Worm (Caenorhabditis elegans): Measurements from ENCODE around the gene dph-3.
"Not testable (repeated sequence)": the region's sequence is repeated elsewhere in the genome, so short reads cannot be mapped to it uniquely, and the experiment has no call there.

Gene dph-3

DNA sequence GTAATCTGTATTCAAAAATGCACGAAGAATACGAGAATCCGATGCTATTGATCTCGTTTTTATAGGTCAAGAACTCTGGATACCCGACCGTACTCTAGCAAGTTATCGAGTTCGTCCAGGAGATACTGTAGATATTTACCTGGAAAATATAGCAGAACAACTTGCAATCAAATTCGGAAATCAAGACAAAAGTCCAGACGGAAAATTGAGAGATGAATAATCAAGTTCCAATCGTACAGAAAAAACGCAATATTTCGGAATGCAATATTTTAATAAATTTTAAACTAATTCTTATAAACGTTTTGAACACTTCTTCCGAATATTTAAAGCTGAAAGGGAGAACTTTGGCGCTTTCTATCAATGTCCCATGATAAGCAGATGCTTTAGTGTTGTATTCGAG is 32.1 kb downstream of the dph-3 start:
- TF ChIP-seq tab-1 (GFP tag; IDR thresholded peaks at IDR 0.05) = no peak
- TF ChIP-seq T22C8.4 (GFP tag; IDR thresholded peaks at IDR 0.05) = no peak
- TF ChIP-seq med-1 (GFP tag; optimal IDR thresholded peaks at IDR 0.05; ENCODE audit: insufficient read depth) = no peak
- no peak for TF ChIP-seq flt-1 (GFP tag; IDR thresholded peaks at IDR 0.05)
- TF ChIP-seq klf-2 (GFP tag; conservative IDR thresholded peaks at IDR 0.05) = no peak
- TF ChIP-seq cog-1 (tag; optimal IDR thresholded peaks at IDR 0.05) = no peak

- TF ChIP-seq ztf-23 (GFP tag; IDR thresholded peaks at IDR 0.05); klf-2 (GFP tag; conservative IDR thresholded peaks at IDR 0.05); T22C8.4 (GFP tag; IDR thresholded peaks at IDR 0.05): not testable (repeated sequence)
Observed at ce11 chrIV:9740851-9741549, 34.1 kb downstream of the dph-3 start, which contains the start of gene gln-6. Gene gln-6, minus strand, starts transcription at chrIV:9740901.

DNA sequence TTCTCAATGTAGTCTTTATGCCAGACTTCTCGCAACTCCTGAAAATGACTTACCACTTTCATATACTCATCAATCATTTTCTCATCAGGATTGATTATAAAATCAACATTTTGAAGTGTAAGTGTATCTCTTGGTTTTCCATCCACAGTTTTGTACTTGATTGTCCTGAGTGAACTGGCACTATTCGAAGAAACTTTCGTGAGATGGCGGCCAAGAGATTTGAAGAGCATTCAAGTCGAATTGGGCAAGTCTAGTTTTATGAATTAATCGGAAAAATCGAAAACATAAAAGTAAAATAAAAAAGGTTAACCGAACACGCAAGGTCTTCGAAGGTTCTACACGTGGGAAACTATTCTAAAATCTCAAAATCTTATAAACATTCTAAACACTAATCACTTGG is 35.9 kb downstream of the dph-3 start, which contains the start of gene C28D4.7:
Gene C28D4.7, minus strand, starts transcription at position 265 of the 400 bp plus-strand sequence.
- no peak for TF ChIP-seq flt-1 (GFP tag; IDR thresholded peaks at IDR 0.05)
- TF ChIP-seq cog-1 (tag; optimal IDR thresholded peaks at IDR 0.05) = no peak
- TF ChIP-seq klf-2 (GFP tag; conservative IDR thresholded peaks at IDR 0.05) = no peak
- TF ChIP-seq ref-1 (GFP tag; conservative IDR thresholded peaks at IDR 0.05) = no peak
- TF ChIP-seq ztf-29 (GFP tag; IDR thresholded peaks at IDR 0.05) = no peak
- TF ChIP-seq tab-1 (GFP tag; IDR thresholded peaks at IDR 0.05) = no peak
- TF ChIP-seq T22C8.4 (GFP tag; IDR thresholded peaks at IDR 0.05) = no peak
- TF ChIP-seq med-1 (GFP tag; optimal IDR thresholded peaks at IDR 0.05; ENCODE audit: insufficient read depth) = no peak
- TF ChIP-seq ztf-23 (GFP tag; IDR thresholded peaks at IDR 0.05) = no peak

- TF ChIP-seq ztf-29 (GFP tag; IDR thresholded peaks at IDR 0.05) = no peak
- TF ChIP-seq med-1 (GFP tag; optimal IDR thresholded peaks at IDR 0.05; ENCODE audit: insufficient read depth) = no peak
- TF ChIP-seq T22C8.4 (GFP tag; IDR thresholded peaks at IDR 0.05) = no peak
- TF ChIP-seq ref-1 (GFP tag; conservative IDR thresholded peaks at IDR 0.05) = no peak
- no peak for TF ChIP-seq flt-1 (GFP tag; IDR thresholded peaks at IDR 0.05)
- no peak for TF ChIP-seq klf-2 (GFP tag; conservative IDR thresholded peaks at IDR 0.05)
- no peak for TF ChIP-seq ztf-23 (GFP tag; IDR thresholded peaks at IDR 0.05)
- no peak for TF ChIP-seq tab-1 (GFP tag; IDR thresholded peaks at IDR 0.05)
Observed at ce11 chrIV:9744905-9745304, 38.0 kb downstream of the dph-3 start, which contains the start of gene C28D4.4. Gene C28D4.4, minus strand, starts transcription at chrIV:9745005.

- no peak for TF ChIP-seq ref-1 (GFP tag; conservative IDR thresholded peaks at IDR 0.05)
- no peak for TF ChIP-seq ztf-29 (GFP tag; IDR thresholded peaks at IDR 0.05)
- TF ChIP-seq T22C8.4 (GFP tag; IDR thresholded peaks at IDR 0.05) = no peak
- no peak for TF ChIP-seq klf-2 (GFP tag; conservative IDR thresholded peaks at IDR 0.05)
- TF ChIP-seq flt-1 (GFP tag; IDR thresholded peaks at IDR 0.05) = no peak
- TF ChIP-seq ztf-23 (GFP tag; IDR thresholded peaks at IDR 0.05) = no peak
- TF ChIP-seq cog-1 (tag; optimal IDR thresholded peaks at IDR 0.05) = no peak
- no peak for TF ChIP-seq tab-1 (GFP tag; IDR thresholded peaks at IDR 0.05)
- TF ChIP-seq med-1 (GFP tag; optimal IDR thresholded peaks at IDR 0.05; ENCODE audit: insufficient read depth) = no peak
Observed at ce11 chrIV:9746762-9747161, 39.8 kb downstream of the dph-3 start, which contains the start of gene C28D4.5. Gene C28D4.5, minus strand, starts transcription at chrIV:9746862.

DNA sequence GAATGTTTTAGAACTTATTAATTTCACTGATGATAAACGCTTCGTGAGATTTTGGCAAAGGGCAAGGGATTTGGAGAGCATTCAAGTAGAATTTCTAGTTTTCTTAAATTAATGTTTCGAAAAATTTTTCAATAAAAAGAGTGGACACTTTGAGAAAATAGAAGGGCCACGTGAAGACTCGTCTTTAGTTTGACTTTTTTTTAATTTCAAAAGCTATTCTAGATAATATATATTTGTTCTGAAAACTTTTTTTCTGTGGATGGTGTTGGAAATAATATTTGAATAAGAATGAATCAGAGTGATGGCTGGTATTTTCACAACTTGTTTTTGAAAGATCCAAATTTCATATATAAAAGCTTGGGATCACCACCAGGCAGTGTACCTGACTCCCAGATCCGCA is 41.4 kb downstream of the dph-3 start, which contains the start of gene C28D4.8:
Gene C28D4.8, minus strand, starts transcription at position 101 of the 400 bp plus-strand sequence.
- TF ChIP-seq tab-1 (GFP tag; IDR thresholded peaks at IDR 0.05) (no peak), ztf-23 (GFP tag; IDR thresholded peaks at IDR 0.05) (no peak)

- TF ChIP-seq ztf-29 (GFP tag; IDR thresholded peaks at IDR 0.05) = no peak
- no peak for TF ChIP-seq T22C8.4 (GFP tag; IDR thresholded peaks at IDR 0.05)
- TF ChIP-seq med-1 (GFP tag; optimal IDR thresholded peaks at IDR 0.05; ENCODE audit: insufficient read depth) = no peak
- TF ChIP-seq cog-1 (tag; optimal IDR thresholded peaks at IDR 0.05) = no peak
- no peak for TF ChIP-seq ref-1 (GFP tag; conservative IDR thresholded peaks at IDR 0.05)
- TF ChIP-seq ztf-23 (GFP tag; IDR thresholded peaks at IDR 0.05) = no peak
- no peak for TF ChIP-seq tab-1 (GFP tag; IDR thresholded peaks at IDR 0.05)
- TF ChIP-seq klf-2 (GFP tag; conservative IDR thresholded peaks at IDR 0.05) = no peak
- no peak for TF ChIP-seq flt-1 (GFP tag; IDR thresholded peaks at IDR 0.05)
Observed at ce11 chrIV:9755713-9756112, 48.8 kb downstream of the dph-3 start.

DNA sequence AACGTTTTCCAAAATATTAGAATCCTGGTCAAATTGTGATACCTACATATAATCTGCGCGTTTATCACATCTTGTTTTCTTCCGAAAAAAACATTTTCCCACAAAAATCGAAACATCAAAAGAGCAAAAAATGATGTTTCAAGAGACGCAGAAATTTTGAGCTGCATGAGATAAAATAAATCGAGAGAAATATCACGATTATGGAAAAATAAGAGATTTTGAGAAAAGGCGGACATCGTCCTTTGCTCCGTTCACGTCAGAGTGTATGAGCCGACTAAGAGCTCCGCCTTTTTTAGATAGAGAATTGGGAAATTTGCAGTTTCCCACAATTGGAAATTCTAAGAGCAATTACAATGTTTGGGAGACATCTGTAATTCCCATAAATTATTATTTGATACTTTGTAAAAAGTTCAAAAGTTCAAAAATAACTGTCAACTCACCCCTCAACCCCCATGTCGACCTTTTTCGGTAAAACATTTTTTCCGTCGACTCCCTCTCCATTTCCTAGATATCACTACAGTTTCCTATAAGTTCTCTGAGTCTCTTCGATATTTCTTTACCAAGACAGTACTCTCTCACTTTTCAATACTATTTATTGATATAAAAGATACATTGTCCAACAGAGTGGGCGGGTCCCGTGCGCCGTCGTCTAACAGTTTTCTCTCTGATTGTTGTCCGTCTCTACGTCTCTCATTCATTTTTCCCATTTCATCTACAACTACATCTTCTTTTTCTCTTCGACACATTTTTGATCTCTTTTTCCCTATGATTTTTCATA is 49.9 kb downstream of the dph-3 start:
- TF ChIP-seq T22C8.4 (GFP tag; IDR thresholded peaks at IDR 0.05) (no peak), ref-1 (GFP tag; conservative IDR thresholded peaks at IDR 0.05) (no peak), cog-1 (tag; optimal IDR thresholded peaks at IDR 0.05) (no peak), tab-1 (GFP tag; IDR thresholded peaks at IDR 0.05) (no peak), ztf-23 (GFP tag; IDR thresholded peaks at IDR 0.05) (no peak), klf-2 (GFP tag; conservative IDR thresholded peaks at IDR 0.05) (no peak), flt-1 (GFP tag; IDR thresholded peaks at IDR 0.05) (no peak)

- no peak for TF ChIP-seq tab-1 (GFP tag; IDR thresholded peaks at IDR 0.05)
- TF ChIP-seq ztf-29 (GFP tag; IDR thresholded peaks at IDR 0.05) = no peak
- TF ChIP-seq T22C8.4 (GFP tag; IDR thresholded peaks at IDR 0.05) = no peak
- no peak for TF ChIP-seq cog-1 (tag; optimal IDR thresholded peaks at IDR 0.05)
Observed at ce11 chrIV:9757425-9757740, 50.4 kb downstream of the dph-3 start, which contains the start of gene nhr-97. Gene nhr-97, plus strand, starts transcription at chrIV:9757641.

Measured in whole organism, midembryonic.